Worm (Caenorhabditis elegans): Measurements from ENCODE around the gene F21F8.5.

ce11 chrV:8224634-8225033 lies 41.5 kb downstream of the F21F8.5 start, which contains the start of gene pax-1:
- TF ChIP-seq bed-1 (GFP tag; IDR thresholded peaks at IDR 0.05) (no peak), K11D2.4 (GFP tag; IDR thresholded peaks at IDR 0.05) (no peak), hmg-20 (GFP tag; IDR thresholded peaks at IDR 0.05) (no peak), ceh-79 (tag; optimal IDR thresholded peaks at IDR 0.05) (no peak), snpc-4 (GFP tag; optimal IDR thresholded peaks at IDR 0.05) (no peak), snpc-4 (tag; optimal IDR thresholded peaks at IDR 0.05) (no peak), lin-35 (GFP tag; optimal IDR thresholded peaks at IDR 0.05) (no peak), hsf-1 (GFP tag; IDR thresholded peaks at IDR 0.05) (no peak), zfh-2 (GFP tag; conservative IDR thresholded peaks at IDR 0.05) (no peak), ceh-58 (GFP tag; IDR thresholded peaks at IDR 0.05) (no peak), Y53F4B.3 (GFP tag; IDR thresholded peaks at IDR 0.05) (no peak), pha-4 (tag; optimal IDR thresholded peaks at IDR 0.05) (no peak), aptf-2 (GFP tag; conservative IDR thresholded peaks at IDR 0.05) (no peak), gei-17 (GFP tag; optimal IDR thresholded peaks at IDR 0.05) (no peak), nhr-90 (tag; optimal IDR thresholded peaks at IDR 0.05) (no peak)

Data from whole organism, young adult.